Fruit fly (Drosophila melanogaster): Measurements from ENCODE around the gene Arts.
A peak's percentile ranks its signal among the peaks of the same experiment; 100 is the strongest.

Arts gene

dm6 chr3L:16635566-16636210, 33.0 kb downstream of the Arts start:
- TF ChIP-seq CTCF (optimal IDR thresholded peaks at IDR 0.05) (no peak), CG8478 (optimal IDR thresholded peaks at IDR 0.05) (no peak)

DNA sequence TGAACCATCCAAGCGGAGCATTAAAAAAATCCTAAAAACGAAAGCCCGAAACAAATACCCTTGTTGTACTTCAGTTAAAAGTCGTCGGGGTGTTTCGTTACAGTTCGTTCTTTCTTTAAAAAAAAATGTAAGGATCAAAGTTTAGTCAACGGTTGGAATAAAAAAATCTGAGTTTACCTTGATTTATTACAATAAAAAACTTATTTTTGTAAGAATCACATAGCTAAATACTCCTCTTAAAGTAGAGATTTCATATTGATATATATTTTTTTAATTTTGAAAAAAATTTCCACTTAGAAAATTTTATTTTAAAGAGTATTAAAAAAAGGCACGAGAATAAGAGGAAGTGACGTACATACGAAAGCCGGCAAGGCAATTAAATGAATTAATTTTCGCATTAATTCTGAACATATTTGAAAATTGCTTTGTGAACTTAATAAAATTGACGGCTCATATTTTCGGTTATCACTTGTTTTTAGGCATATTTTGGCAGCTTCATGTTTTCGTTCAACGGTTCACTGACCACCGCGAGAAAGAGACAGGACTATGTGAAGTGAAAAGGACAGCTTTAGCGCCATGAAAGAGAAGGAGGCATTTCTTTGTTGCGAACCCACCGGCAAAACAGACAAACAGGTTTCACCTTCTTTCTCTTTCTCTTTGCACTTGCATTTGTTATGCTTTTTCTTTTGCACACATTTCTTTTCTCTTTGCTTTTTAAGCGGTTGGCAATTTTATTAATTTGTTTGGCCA, 36.2 kb downstream of the Arts start:
- no peak for TF ChIP-seq CTCF (optimal IDR thresholded peaks at IDR 0.05)
- no peak for TF ChIP-seq CG8478 (optimal IDR thresholded peaks at IDR 0.05)

DNA sequence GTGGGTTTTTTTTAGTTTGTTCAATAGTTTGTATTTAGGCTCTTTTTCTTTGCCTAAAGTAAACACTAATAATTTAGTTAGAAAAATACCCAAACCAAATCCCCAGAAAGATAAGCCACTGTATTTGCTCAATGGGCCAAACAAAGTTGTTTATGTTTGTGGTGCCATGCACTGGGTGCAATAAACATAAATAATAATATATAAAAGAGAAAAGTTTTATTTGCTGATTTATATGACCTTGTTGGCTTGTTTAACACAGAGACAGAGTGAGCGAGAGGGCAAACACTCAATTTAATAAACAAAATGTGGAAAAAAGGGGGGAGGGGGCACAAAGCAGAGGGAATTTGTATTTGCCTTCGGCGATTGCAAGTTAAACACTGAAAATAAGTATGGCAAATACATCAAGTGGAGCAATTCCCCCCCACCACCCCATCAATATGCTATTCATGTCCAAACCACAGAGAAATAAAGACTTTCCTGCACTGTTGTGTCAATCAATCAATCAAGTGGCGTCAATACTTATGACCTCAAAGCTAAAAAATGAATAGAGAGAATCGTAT, 37.9 kb downstream of the Arts start:
- TF ChIP-seq CG8478 (optimal IDR thresholded peaks at IDR 0.05) (no peak), CTCF (optimal IDR thresholded peaks at IDR 0.05) (no peak)

- TF ChIP-seq CTCF (optimal IDR thresholded peaks at IDR 0.05) (no peak), CG8478 (optimal IDR thresholded peaks at IDR 0.05) (no peak)
These were observed 38.4 kb downstream of the Arts start for dm6 chr3L:16641094-16641493.

dm6 chr3L:16642088-16642507, 39.4 kb downstream of the Arts start:
- TF ChIP-seq CG8478 (optimal IDR thresholded peaks at IDR 0.05): no peak
- TF ChIP-seq CTCF (optimal IDR thresholded peaks at IDR 0.05): no peak

dm6 chr3L:16642954-16643353, 40.3 kb downstream of the Arts start:
- TF ChIP-seq CG8478 (optimal IDR thresholded peaks at IDR 0.05) (no peak), CTCF (optimal IDR thresholded peaks at IDR 0.05) (no peak)

DNA sequence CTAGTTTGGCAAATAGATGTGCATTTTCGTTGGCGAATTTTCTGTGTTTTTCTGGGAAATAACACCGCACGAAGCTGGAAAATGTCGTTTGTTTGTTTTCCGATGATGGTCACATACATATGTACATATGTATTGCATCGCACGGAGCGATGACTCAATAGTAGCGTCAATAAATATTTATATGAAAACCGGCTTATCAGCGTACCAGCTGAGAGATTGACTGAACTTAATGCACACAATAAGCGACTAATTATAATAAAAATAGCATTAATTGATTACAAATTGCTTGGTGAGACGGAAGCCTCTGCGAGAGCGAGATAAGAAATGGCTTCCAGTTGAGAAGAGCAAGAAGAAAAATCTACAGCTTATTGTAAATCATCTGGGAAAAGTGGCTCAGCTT, 41.9 kb downstream of the Arts start:
- TF ChIP-seq CTCF (optimal IDR thresholded peaks at IDR 0.05): no peak
- no peak for TF ChIP-seq CG8478 (optimal IDR thresholded peaks at IDR 0.05)

dm6 chr3L:16645323-16645982, 42.8 kb downstream of the Arts start:
- TF ChIP-seq CG8478 (optimal IDR thresholded peaks at IDR 0.05) (no peak), CTCF (optimal IDR thresholded peaks at IDR 0.05) (no peak)

DNA sequence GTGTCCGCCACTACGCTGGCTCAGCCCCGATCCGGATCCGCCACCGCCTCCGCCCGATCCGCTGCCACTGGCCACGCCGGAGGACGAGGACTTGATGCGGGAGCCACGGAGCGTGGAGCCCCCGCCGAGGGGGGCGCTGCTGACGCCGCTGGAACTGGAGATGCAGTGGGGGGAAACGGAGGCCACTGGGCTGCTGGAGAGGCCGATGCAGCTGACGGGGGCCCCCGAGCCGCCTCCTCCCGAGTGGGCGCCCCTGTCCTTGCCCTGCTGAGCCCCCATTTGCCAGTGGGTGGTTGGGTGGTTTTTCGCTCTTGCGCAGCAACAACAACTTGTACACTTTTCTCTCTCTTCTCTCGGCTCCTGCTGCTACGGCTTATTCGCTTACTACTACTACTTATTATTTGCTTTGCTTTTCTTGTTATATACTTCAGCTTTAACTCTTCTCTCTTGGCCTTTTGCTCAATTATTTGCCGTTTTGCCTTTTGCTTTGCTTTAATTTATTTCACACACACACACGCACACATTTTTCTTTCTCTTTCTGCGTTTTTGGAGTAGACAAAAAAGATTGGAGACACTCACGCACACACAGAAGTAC, 44.3 kb downstream of the Arts start:
- TF ChIP-seq CTCF (optimal IDR thresholded peaks at IDR 0.05): no peak
- TF ChIP-seq CG8478 (optimal IDR thresholded peaks at IDR 0.05): no peak

dm6 chr3L:16647578-16648113, 45.0 kb downstream of the Arts start, which contains the start of gene Abl:
Abl (minus strand) TSS chr3L:16647882.
- TF ChIP-seq CTCF (optimal IDR thresholded peaks at IDR 0.05) (peak; percentile 76 to 78), CG8478 (optimal IDR thresholded peaks at IDR 0.05) (no peak)

DNA sequence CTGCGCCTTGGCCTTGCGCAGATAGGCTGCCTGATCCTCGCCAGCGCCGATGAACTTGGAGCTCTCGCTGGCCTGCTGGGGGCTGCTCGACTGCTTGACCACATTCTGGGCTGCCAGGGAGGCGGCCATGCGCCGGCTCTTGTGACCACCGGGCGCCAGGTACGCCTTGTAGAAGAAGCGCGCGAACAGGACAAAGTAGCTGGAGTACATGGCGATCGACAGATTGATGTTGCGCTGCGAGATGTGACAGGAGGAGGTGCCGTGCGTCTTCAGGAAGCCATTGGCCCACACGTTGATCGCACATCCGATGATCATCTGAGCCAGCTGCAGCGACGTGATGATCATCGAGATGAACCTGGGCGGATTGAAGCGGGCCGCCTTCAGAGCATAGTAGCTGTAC, 47.4 kb downstream of the Arts start:
- TF ChIP-seq CG8478 (optimal IDR thresholded peaks at IDR 0.05) (no peak), CTCF (optimal IDR thresholded peaks at IDR 0.05) (no peak)

- TF ChIP-seq CTCF (optimal IDR thresholded peaks at IDR 0.05) (no peak), CG8478 (optimal IDR thresholded peaks at IDR 0.05) (no peak)
These were observed 48.5 kb downstream of the Arts start for dm6 chr3L:16651127-16651526.

- TF ChIP-seq CTCF (optimal IDR thresholded peaks at IDR 0.05) (no peak), CG8478 (optimal IDR thresholded peaks at IDR 0.05) (no peak)
These were observed 49.9 kb downstream of the Arts start for dm6 chr3L:16652531-16652930.

- no peak for TF ChIP-seq CG8478 (optimal IDR thresholded peaks at IDR 0.05)
These were observed 51.0 kb downstream of the Arts start for dm6 chr3L:16653679-16654078.

DNA sequence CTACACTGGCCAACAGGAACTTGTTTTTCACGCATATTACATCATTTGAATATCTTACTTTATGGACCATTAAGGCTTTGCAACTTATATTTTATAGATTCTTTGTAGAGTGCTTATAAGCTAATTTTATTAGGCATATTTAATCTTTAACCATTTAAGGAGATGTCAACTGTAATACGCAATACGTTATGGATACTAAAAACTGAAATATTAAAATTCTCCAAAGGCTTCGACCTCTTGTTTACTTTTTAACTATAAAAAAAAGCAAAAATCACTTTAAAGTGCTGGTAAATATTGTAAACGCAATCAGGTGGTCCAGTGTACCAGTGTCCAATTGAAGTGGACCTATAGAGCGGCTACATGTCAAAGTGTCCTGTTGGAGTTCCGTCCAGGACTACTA, 54.4 kb downstream of the Arts start:
- TF ChIP-seq CTCF (optimal IDR thresholded peaks at IDR 0.05): no peak
- TF ChIP-seq CG8478 (optimal IDR thresholded peaks at IDR 0.05): no peak
